Worm (Caenorhabditis elegans) whole organism, L3 larva: Measurements from ENCODE around the gene DH11.5.

Source experiments
- R02D3.7 ChIP-seq: fragments of 150-350 bp; optimal IDR thresholded peaks from 2 replicates; lab custom pipeline; 2014; ENCODE audit warnings: missing biosample characterization, missing genetic modification characterization
- aly-2 ChIP-seq: fragments of 150-350 bp; optimal IDR thresholded peaks from 2 replicates; lab custom pipeline; 2014; ENCODE audit warnings: missing biosample characterization, missing genetic modification characterization
- ceh-9 ChIP-seq: sonication (generic microtip); optimal IDR thresholded peaks from 2 replicates; lab custom pipeline; 2018; ENCODE audit warnings: missing biosample characterization, missing genetic modification characterization
- elt-1 ChIP-seq: fragments of 150-350 bp; optimal IDR thresholded peaks from 2 replicates; lab custom pipeline; 2014; ENCODE audit warnings: missing biosample characterization, missing genetic modification characterization
- fkh-10 ChIP-seq: sonication (generic microtip); optimal IDR thresholded peaks from 2 replicates; lab custom pipeline; 2017; ENCODE audit warnings: missing biosample characterization, missing genetic modification reagents, missing genetic modification characterization
- jun-1 ChIP-seq: fragments of 150-350 bp; optimal IDR thresholded peaks from 2 replicates; lab custom pipeline; 2014; ENCODE audit warnings: missing biosample characterization, missing genetic modification reagents, missing genetic modification characterization
- nhr-11 ChIP-seq: fragments of 150-350 bp; optimal IDR thresholded peaks from 2 replicates; lab custom pipeline; 2014; ENCODE audit warnings: missing biosample characterization, missing genetic modification characterization
- nhr-237 ChIP-seq: fragments of 150-350 bp; optimal IDR thresholded peaks from 2 replicates; lab custom pipeline; 2014; ENCODE audit warnings: missing biosample characterization, missing genetic modification characterization
- nhr-28 ChIP-seq: fragments of 150-350 bp; optimal IDR thresholded peaks from 2 replicates; lab custom pipeline; 2014; ENCODE audit warnings: missing biosample characterization, missing genetic modification characterization
- pha-4 ChIP-seq: fragments of 150-350 bp; optimal IDR thresholded peaks from 2 replicates; lab custom pipeline; 2014; ENCODE audit warnings: missing biosample characterization, missing genetic modification reagents, missing genetic modification characterization
- sea-2 ChIP-seq: fragments of 150-350 bp; sonication (generic microtip); optimal IDR thresholded peaks from 4 replicates; lab custom pipeline; 2014; ENCODE audit warnings: missing biosample characterization, missing genetic modification reagents, missing genetic modification characterization
- snpc-4 ChIP-seq: fragments of 150-350 bp; optimal IDR thresholded peaks from 2 replicates; lab custom pipeline; 2014; ENCODE audit warnings: missing biosample characterization, missing genetic modification characterization
- ztf-11 ChIP-seq: fragments of 150-350 bp; optimal IDR thresholded peaks from 2 replicates; lab custom pipeline; 2014; ENCODE audit warnings: missing biosample characterization, missing genetic modification characterization
- ztf-4 ChIP-seq: fragments of 150-350 bp; optimal IDR thresholded peaks from 2 replicates; lab custom pipeline; 2014; ENCODE audit warnings: missing biosample characterization, missing genetic modification characterization

DNA sequence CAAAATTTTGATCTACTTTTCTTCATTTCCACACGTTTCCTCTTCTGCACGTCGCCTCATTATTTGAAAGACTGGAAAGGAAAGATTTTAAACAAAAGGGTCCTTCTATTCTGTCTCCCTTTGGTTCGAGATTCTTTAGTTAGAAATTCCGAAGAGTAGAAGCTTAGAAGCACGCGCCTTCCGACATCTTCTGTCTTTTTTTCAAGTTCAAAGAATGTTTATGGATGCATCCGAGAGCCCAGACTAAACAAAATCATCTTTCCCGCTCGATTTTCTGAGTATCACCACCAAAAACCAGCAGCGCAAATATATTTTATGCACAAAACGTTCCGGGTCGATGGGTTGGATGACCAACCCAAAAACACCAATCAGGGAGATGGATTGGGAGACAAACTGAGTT is 7.7 kb downstream of the DH11.5 start:
- TF ChIP-seq nhr-237 (no peak), pha-4 (tag; lab: Kevin White, UChicago) (no peak), aly-2 (tag; lab: Kevin White, UChicago) (no peak), ztf-11 (tag; lab: Kevin White, UChicago) (no peak), jun-1 (tag; lab: Kevin White, UChicago) (no peak), ceh-9 (tag; lab: Kevin White, UChicago) (no peak), fkh-10 (no peak), nhr-11 (no peak), R02D3.7 (tag; lab: Kevin White, UChicago) (no peak), ztf-4 (no peak), sea-2 (GFP tag; lab: Kevin White, UChicago) (no peak), snpc-4 (no peak), nhr-28 (tag; lab: Kevin White, UChicago) (no peak), elt-1 (tag; lab: Kevin White, UChicago) (no peak)
